Fruit fly (Drosophila melanogaster): ENCODE data around the gene CG5177.

Gene CG5177

DNA sequence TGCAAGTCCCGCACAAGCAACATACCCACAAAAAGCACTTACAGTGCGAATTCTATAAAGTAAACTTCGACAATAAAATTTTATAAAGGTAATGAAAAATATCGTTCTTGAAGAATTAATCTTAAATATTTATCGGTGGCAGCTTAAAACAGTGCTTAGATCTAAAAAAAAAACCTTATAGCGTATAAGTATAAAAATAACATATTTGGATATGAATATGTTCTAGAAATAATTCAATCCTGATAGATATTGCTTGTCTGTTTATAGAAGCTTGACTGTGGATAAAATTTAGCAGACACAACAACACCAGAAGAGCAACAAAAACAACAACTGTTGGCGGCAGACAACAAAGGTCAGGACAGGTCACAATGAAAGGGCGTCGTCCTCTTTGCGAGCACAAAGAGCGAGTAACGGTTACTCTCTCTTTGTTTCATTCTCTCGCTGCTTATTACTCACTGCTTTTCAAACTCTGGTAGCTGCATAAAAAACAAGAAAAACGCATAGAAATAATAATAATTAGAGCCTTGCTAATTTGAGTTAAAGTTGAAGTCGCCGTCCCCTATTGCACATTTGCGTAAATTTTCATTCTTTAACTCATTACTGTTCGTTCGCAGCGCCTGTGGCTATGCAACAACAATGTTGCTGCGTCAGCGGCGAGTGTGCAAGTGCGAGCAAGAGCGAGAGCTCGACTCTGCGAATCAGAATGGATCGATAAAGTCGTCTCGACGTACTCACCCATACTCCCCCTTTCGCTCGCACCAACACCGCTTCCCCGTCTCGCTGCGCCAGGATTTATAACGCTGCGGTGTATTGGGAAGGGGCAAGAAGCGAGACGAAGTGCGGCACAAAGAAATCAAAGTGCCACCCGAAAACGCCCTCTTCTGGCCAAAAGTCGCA is 14.6 kb downstream of the CG5177 start:
- peak; percentile 12 for TF ChIP-seq Fer1 (GFP tag; optimal IDR thresholded peaks at IDR 0.05)
- TF ChIP-seq Dbx (GFP tag; IDR thresholded peaks at IDR 0.05): no peak
- TF ChIP-seq bsh (GFP tag; optimal IDR thresholded peaks at IDR 0.05): peak in 1 of 2 experiments; percentile 43
- TF ChIP-seq row (GFP tag; IDR thresholded peaks at IDR 0.05): peak; percentile 66
- peak in 1 of 2 experiments; percentile 10 for TF ChIP-seq Hr51 (GFP tag; optimal IDR thresholded peaks at IDR 0.05)
- TF ChIP-seq Hmr (GFP tag; optimal IDR thresholded peaks at IDR 0.05): peak; percentile 35
- TF ChIP-seq lmd (GFP tag; IDR thresholded peaks at IDR 0.05): peak; percentile 11; the same call in 1 of the 2 replicates
- no peak for TF ChIP-seq jigr1 (GFP tag; IDR thresholded peaks at IDR 0.05)
- TF ChIP-seq dysf (GFP tag; IDR thresholded peaks at IDR 0.05): 0 out of 3 replicates have a peak, but pooled peaks have one; percentile 27
- TF ChIP-seq CG16813 (GFP tag; IDR thresholded peaks at IDR 0.05; ENCODE audit: partially characterized antibody): no peak
- peak; percentile 48 for TF ChIP-seq CG7556 (GFP tag; optimal IDR thresholded peaks at IDR 0.05)
- no peak for TF ChIP-seq CG9437 (GFP tag; optimal IDR thresholded peaks at IDR 0.05)
- peak; percentile 68 for TF ChIP-seq pros (GFP tag; optimal IDR thresholded peaks at IDR 0.05)
- TF ChIP-seq sens (GFP tag): peak; percentile 70
- TF ChIP-seq mam (GFP tag; optimal IDR thresholded peaks at IDR 0.05): no peak
- peak; percentile 54; the same call in 1 of the 2 replicates for TF ChIP-seq Drgx (GFP tag; IDR thresholded peaks at IDR 0.05)
- no peak for TF ChIP-seq CG12236 (GFP tag; optimal IDR thresholded peaks at IDR 0.05)
- 0 out of 3 replicates have a peak, but pooled peaks have one; percentile 50 for TF ChIP-seq ci (GFP tag; IDR thresholded peaks at IDR 0.05)
- TF ChIP-seq twi (tag; optimal IDR thresholded peaks at IDR 0.05): no peak
- TF ChIP-seq gem (tag; optimal IDR thresholded peaks at IDR 0.05): peak; percentile 63
- TF ChIP-seq CG32532 (GFP tag; IDR thresholded peaks at IDR 0.05): peak; percentile 42; the same call in 1 of the 2 replicates
- TF ChIP-seq lab (GFP tag; optimal IDR thresholded peaks at IDR 0.05): peak; percentile 22
- peak; percentile 40 for TF ChIP-seq Hand (GFP tag; optimal IDR thresholded peaks at IDR 0.05)
- peak; percentile 81 for TF ChIP-seq crol (GFP tag; IDR thresholded peaks at IDR 0.05)
- peak; percentile 41; the same call in 1 of the 2 replicates for TF ChIP-seq sens-2 (GFP tag; IDR thresholded peaks at IDR 0.05)
- no peak for TF ChIP-seq CG12299 (tag; optimal IDR thresholded peaks at IDR 0.05)
- TF ChIP-seq CTCF (GFP tag; optimal IDR thresholded peaks at IDR 0.05): peak; percentile 89
- TF ChIP-seq CG15479 (GFP tag; optimal IDR thresholded peaks at IDR 0.05): peak; percentile 50
- TF ChIP-seq CG14050 (GFP tag; IDR thresholded peaks at IDR 0.05): no peak
- TF ChIP-seq nom (GFP tag; optimal IDR thresholded peaks at IDR 0.05): peak; percentile 16
- TF ChIP-seq Max (GFP tag; optimal IDR thresholded peaks at IDR 0.05): no peak
- TF ChIP-seq CG42726 (GFP tag; IDR thresholded peaks at IDR 0.05; ENCODE audit: partially characterized antibody): peak; percentile 18; the same call in 1 of the 2 replicates
- TF ChIP-seq Adf1 (GFP tag; IDR thresholded peaks at IDR 0.05): peak; percentile 7; the same call in 1 of the 2 replicates
- peak; percentile 61 for TF ChIP-seq CG1832 (GFP tag; optimal IDR thresholded peaks at IDR 0.05)
- peak; percentile 27 for TF ChIP-seq Ets65A (GFP tag)
- TF ChIP-seq CG18599 (GFP tag; optimal IDR thresholded peaks at IDR 0.05): peak; percentile 63
- peak; percentile 26; the same call in 1 of the 2 replicates for TF ChIP-seq Rfx (GFP tag; IDR thresholded peaks at IDR 0.05)
- TF ChIP-seq lov (optimal IDR thresholded peaks at IDR 0.05): no peak
- 0 out of 3 replicates have a peak, but pooled peaks have one; percentile 10 for TF ChIP-seq lov (GFP tag; IDR thresholded peaks at IDR 0.05)
- TF ChIP-seq CG2120 (GFP tag; optimal IDR thresholded peaks at IDR 0.05): peak; percentile 68
- TF ChIP-seq gce (GFP tag; IDR thresholded peaks at IDR 0.05): no peak
- peak; percentile 16 for TF ChIP-seq nmo (GFP tag; optimal IDR thresholded peaks at IDR 0.05)
- peak; percentile 93 for TF ChIP-seq CG12155 (GFP tag; optimal IDR thresholded peaks at IDR 0.05)
- 0 out of 3 replicates have a peak, but pooled peaks have one; percentile 38 for TF ChIP-seq Opbp (GFP tag; IDR thresholded peaks at IDR 0.05; ENCODE audit: partially characterized antibody)
- TF ChIP-seq GATAe (GFP tag; conservative IDR thresholded peaks at IDR 0.05): no peak
- 0 out of 2 replicates have a peak, but pooled peaks have one; percentile 34 for TF ChIP-seq Ptx1 (GFP tag; IDR thresholded peaks at IDR 0.05)
- TF ChIP-seq Doc2 (GFP tag; IDR thresholded peaks at IDR 0.05): no peak
- TF ChIP-seq CG14014 (GFP tag; IDR thresholded peaks at IDR 0.05): peak; percentile 40; the same call in 1 of the 2 replicates

Data from whole organism, embryonic.